Worm (Caenorhabditis elegans) whole organism, late embryonic: ENCODE measurements around the gene mtl-2.

Experiments
- ceh-24 ChIP-seq: sonication (generic microtip); optimal IDR thresholded peaks from 2 replicates; lab custom pipeline; 2016; ENCODE audit warnings: mild to moderate bottlenecking, missing genetic modification characterization, missing compliant biosample characterization
- ets-4 ChIP-seq: sonication (generic microtip); optimal IDR thresholded peaks from 2 replicates; lab custom pipeline; 2016; ENCODE audit warnings: missing genetic modification characterization, missing compliant biosample characterization
- eyg-1 ChIP-seq: sonication (generic microtip); optimal IDR thresholded peaks from 2 replicates; lab custom pipeline; 2016; ENCODE audit warnings: missing genotype, missing genetic modification characterization, missing compliant biosample characterization
- fax-1 ChIP-seq: sonication (generic microtip); optimal IDR thresholded peaks from 2 replicates; lab custom pipeline; 2016; ENCODE audit warnings: missing genotype, missing genetic modification characterization, missing compliant biosample characterization
- lin-11 ChIP-seq: fragments of 200-800 bp; sonication (Bioruptor generic); optimal IDR thresholded peaks from 2 replicates; lab custom pipeline; 2018; ENCODE audit warnings: mild to moderate bottlenecking, missing genetic modification characterization, missing compliant biosample characterization
- madf-2 ChIP-seq: sonication (generic microtip); optimal IDR thresholded peaks from 2 replicates; lab custom pipeline; 2017; ENCODE audit warnings: missing genetic modification characterization, missing compliant biosample characterization
- mec-3 ChIP-seq: sonication (generic microtip); optimal IDR thresholded peaks from 2 replicates; lab custom pipeline; 2016; ENCODE audit warnings: borderline replicate concordance, missing genetic modification characterization, missing compliant biosample characterization
- nhr-11 ChIP-seq: fragments of 150-350 bp; optimal IDR thresholded peaks from 2 replicates; lab custom pipeline; 2014; ENCODE audit warnings: missing biosample characterization, missing genetic modification characterization
- pag-3 ChIP-seq: sonication (generic microtip); optimal IDR thresholded peaks from 2 replicates; lab custom pipeline; 2016; ENCODE audit warnings: missing compliant biosample characterization, missing genetic modification characterization, borderline replicate concordance
- pha-2 ChIP-seq: sonication (generic microtip); optimal IDR thresholded peaks from 2 replicates; lab custom pipeline; 2017; ENCODE audit warnings: mild to moderate bottlenecking, missing genetic modification characterization, missing compliant biosample characterization
- pha-4 ChIP-seq: fragments of 150-350 bp; optimal IDR thresholded peaks from 2 replicates; lab custom pipeline; 2018; ENCODE audit warnings: missing biosample characterization, missing genetic modification reagents, missing genetic modification characterization
- tbx-2 ChIP-seq: sonication (generic microtip); optimal IDR thresholded peaks from 2 replicates; lab custom pipeline; 2016; ENCODE audit warnings: missing genetic modification characterization, missing compliant biosample characterization
- unc-42 ChIP-seq: sonication (generic microtip); optimal IDR thresholded peaks from 2 replicates; lab custom pipeline; 2016; ENCODE audit warnings: missing genotype, missing genetic modification characterization, missing compliant biosample characterization
- zip-5 ChIP-seq: sonication (generic microtip); optimal IDR thresholded peaks from 2 replicates; lab custom pipeline; 2016; ENCODE audit warnings: missing genetic modification characterization, missing compliant biosample characterization

DNA sequence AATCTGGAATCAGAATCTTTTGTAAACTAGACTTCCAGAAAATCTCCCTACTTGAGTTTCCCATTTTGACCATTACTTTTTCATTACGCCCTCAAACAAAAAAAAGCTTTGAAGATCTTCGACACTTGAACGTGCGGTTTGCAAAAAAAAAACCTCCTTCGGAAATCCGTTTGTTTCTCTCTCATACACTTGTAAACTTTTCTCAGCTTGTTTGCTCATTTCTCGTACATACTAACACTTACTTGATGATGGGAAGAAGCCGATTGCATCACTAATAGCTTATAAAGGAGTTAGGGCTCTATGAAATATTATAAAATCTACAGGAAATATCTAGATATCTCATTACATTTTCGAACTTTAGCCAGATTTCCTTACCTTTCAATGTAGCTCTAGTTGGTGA, 16.5 kb downstream of the mtl-2 start:
- TF ChIP-seq mec-3 (tag; lab: Kevin White, UChicago) (no peak), pha-4 (no peak), madf-2 (tag; lab: Kevin White, UChicago) (no peak), ets-4 (tag; lab: Kevin White, UChicago) (no peak), pag-3 (no peak), eyg-1 (tag; lab: Kevin White, UChicago) (no peak), tbx-2 (tag; lab: Kevin White, UChicago) (no peak), fax-1 (tag; lab: Kevin White, UChicago) (no peak), pha-2 (tag; lab: Kevin White, UChicago) (no peak), ceh-24 (tag; lab: Kevin White, UChicago) (no peak), nhr-11 (no peak), zip-5 (tag; lab: Kevin White, UChicago) (no peak), unc-42 (tag; lab: Kevin White, UChicago) (no peak), lin-11 (no peak)
